Worm (Caenorhabditis elegans): ENCODE data around the gene Y5F2A.4.

Gene Y5F2A.4

DNA sequence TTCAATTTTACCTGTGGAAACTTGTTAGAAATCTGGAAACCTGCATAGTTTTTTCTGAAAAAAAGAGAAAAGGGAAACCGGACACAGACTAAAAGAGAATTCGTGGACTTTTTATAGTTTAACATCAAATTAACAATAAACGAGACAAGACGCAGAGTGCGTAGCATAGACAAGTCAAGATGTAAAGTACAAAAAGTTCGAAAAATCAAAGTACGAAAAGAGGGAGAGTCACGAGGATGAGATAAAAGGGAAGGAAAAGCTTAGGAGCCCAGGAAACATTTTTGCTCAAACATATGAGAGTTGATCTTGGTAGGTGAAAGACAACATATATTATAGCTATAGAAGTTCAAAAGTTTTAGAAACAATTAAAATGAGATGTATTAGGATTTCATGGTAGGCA is 19.4 kb upstream of the Y5F2A.4 start, which contains the start of gene M7.12:
Gene M7.12, minus strand, starts transcription at position 188 of the 400 bp plus-strand sequence.
- TF ChIP-seq elt-2 (tag; optimal IDR thresholded peaks at IDR 0.05) (no peak), zip-5 (tag; optimal IDR thresholded peaks at IDR 0.05) (no peak), gmeb-2 (tag; optimal IDR thresholded peaks at IDR 0.05) (no peak), nhr-11 (tag; optimal IDR thresholded peaks at IDR 0.05) (no peak)

DNA sequence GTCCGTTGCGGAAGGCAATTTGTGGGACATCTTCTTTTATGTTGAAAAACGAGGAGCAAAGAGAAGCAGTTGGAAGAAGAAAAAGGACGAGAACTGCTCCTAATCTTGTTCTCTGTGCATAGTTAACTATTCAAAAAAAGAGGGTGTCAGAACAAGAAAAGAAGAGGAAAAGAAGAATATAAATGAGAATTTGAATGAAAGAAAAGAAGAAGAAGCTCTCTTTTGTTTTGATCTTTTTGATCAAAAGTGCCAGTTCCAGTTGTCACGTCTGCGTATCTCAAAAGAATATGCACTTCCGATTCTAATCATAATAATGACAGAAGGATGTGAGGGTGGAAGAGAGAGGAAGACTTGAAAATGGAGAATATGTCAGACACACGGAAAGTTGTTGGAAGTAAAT is 16.6 kb upstream of the Y5F2A.4 start, which contains the start of gene M7.8:
Gene M7.8, minus strand, starts transcription at position 112 of the 400 bp plus-strand sequence.
- peak; percentile 32 for TF ChIP-seq unc-55 (GFP tag; optimal IDR thresholded peaks at IDR 0.05)
- no peak for TF ChIP-seq pat-9 (tag; optimal IDR thresholded peaks at IDR 0.05)
- no peak for TF ChIP-seq tbx-2 (tag; optimal IDR thresholded peaks at IDR 0.05)
- no peak for TF ChIP-seq pqm-1 (tag; optimal IDR thresholded peaks at IDR 0.05)
- no peak for TF ChIP-seq lim-6 (tag; optimal IDR thresholded peaks at IDR 0.05)
- TF ChIP-seq sox-2 (GFP tag; IDR thresholded peaks at IDR 0.05), result no peak
- TF ChIP-seq unc-42 (tag; optimal IDR thresholded peaks at IDR 0.05), result peak; percentile 41

DNA sequence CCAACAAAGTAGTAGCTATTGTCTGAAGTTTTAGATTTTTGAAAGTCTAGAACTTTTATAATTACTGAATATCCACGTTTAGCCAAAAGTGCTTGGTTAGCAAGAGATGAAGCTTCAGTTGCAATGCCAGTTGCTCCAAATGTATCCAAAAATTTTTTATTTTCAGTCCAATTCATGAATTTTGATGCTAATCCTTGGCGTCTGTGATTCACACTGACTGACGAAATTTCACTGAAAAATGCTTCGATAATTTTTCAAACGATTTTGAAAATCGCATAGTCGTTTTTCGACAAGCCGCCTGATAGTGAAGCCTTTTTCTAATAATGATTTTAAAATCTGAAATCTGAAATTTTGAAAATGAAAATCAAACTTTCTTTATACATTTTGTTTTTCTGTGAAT is 15.7 kb upstream of the Y5F2A.4 start:
- no peak for TF ChIP-seq ceh-19 (GFP tag; optimal IDR thresholded peaks at IDR 0.05)

DNA sequence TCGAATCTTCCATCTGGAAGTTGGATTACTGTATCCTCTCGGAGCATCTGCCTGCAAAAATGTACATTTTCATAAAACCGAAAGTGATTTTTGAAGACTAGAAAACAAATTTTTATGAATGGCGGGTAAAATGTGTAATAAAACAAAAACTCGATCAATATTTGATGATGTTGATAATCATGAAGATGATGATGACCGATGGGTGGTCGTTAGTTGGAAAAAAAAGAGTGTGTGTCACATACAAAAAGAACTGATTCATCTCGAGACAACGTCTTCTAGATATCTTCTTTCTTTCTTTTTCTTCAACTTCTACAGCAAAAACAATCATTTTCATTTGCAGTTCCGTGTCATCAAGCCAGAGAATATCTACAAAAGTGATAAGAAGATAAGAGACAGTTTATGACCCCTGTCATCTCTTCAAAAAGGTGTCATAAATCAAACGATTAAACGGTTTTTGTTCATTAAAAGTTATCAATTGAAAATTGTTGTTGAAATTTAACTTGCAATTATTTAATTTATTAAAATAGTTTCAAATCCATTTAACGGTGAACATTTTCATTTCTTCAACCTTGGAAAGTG is 14.2 kb upstream of the Y5F2A.4 start, which contains the start of gene bcc-1:
Gene bcc-1, minus strand, starts transcription at position 51 of the 579 bp plus-strand sequence.
- TF ChIP-seq dve-1 (tag; optimal IDR thresholded peaks at IDR 0.05) (no peak), nhr-11 (tag; optimal IDR thresholded peaks at IDR 0.05) (no peak), nfya-1 (tag; optimal IDR thresholded peaks at IDR 0.05) (no peak), fax-1 (tag; optimal IDR thresholded peaks at IDR 0.05) (no peak), lin-11 (tag; optimal IDR thresholded peaks at IDR 0.05) (no peak), pat-9 (tag; optimal IDR thresholded peaks at IDR 0.05) (no peak), elt-2 (tag; optimal IDR thresholded peaks at IDR 0.05) (no peak), ceh-2 (tag; optimal IDR thresholded peaks at IDR 0.05) (no peak), sdc-2 (tag; optimal IDR thresholded peaks at IDR 0.05) (no peak), C08G9.2 (tag; optimal IDR thresholded peaks at IDR 0.05) (no peak), ceh-24 (tag; optimal IDR thresholded peaks at IDR 0.05) (no peak), nhr-232 (tag; optimal IDR thresholded peaks at IDR 0.05) (no peak), ahr-1 (tag; optimal IDR thresholded peaks at IDR 0.05) (no peak), hlh-13 (GFP tag; optimal IDR thresholded peaks at IDR 0.05) (no peak), elt-4 (tag; optimal IDR thresholded peaks at IDR 0.05) (no peak), sox-2 (GFP tag; IDR thresholded peaks at IDR 0.05) (no peak), odd-2 (tag; optimal IDR thresholded peaks at IDR 0.05) (no peak), K02D7.2 (tag; optimal IDR thresholded peaks at IDR 0.05) (no peak), ceh-31 (tag; optimal IDR thresholded peaks at IDR 0.05) (no peak), ceh-48 (tag; optimal IDR thresholded peaks at IDR 0.05) (no peak)

DNA sequence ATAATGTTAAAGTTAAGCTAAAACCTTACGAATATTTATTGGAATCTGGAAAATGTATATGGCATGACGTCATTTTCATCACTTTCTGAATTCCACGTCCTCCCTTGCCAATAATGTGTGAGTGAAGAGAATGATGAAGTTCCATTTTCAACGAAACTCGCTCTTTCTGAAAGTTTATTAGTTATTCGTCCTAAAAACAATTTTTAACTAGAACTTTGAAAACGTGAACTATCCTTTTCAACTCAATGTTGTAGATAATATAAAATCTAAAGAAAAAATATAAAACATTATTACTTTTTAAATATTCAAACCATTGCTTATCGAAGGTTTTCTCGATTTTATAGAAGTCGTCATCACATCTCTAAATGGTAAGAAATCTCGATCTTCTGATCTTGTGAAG is 11.1 kb upstream of the Y5F2A.4 start, which contains the start of gene M7.7:
Gene M7.7, plus strand, starts transcription at position 301 of the 400 bp plus-strand sequence.
- no peak for TF ChIP-seq sdc-2 (tag; optimal IDR thresholded peaks at IDR 0.05)
- no peak for TF ChIP-seq ceh-6 (GFP tag; optimal IDR thresholded peaks at IDR 0.05)
- no peak for TF ChIP-seq ahr-1 (tag; optimal IDR thresholded peaks at IDR 0.05)
- TF ChIP-seq unc-42 (tag; optimal IDR thresholded peaks at IDR 0.05), result no peak
- TF ChIP-seq ceh-48 (tag; optimal IDR thresholded peaks at IDR 0.05), result no peak
- TF ChIP-seq ceh-31 (tag; optimal IDR thresholded peaks at IDR 0.05), result no peak
- TF ChIP-seq ceh-24 (tag; optimal IDR thresholded peaks at IDR 0.05), result no peak
- TF ChIP-seq C08G9.2 (tag; optimal IDR thresholded peaks at IDR 0.05), result no peak
- TF ChIP-seq nhr-232 (tag; optimal IDR thresholded peaks at IDR 0.05), result no peak
- TF ChIP-seq unc-86 (tag; optimal IDR thresholded peaks at IDR 0.05), result no peak
- TF ChIP-seq nhr-11 (tag; optimal IDR thresholded peaks at IDR 0.05), result no peak
- no peak for TF ChIP-seq Y22D7AL.16 (tag; optimal IDR thresholded peaks at IDR 0.05)
- no peak for TF ChIP-seq sox-4 (tag; optimal IDR thresholded peaks at IDR 0.05)
- TF ChIP-seq T23F11.4 (GFP tag; optimal IDR thresholded peaks at IDR 0.05), result no peak
- TF ChIP-seq madf-2 (tag; optimal IDR thresholded peaks at IDR 0.05), result no peak
- no peak for TF ChIP-seq ceh-45 (GFP tag; IDR thresholded peaks at IDR 0.05)

Measured in whole organism, late embryonic.